Worm (Caenorhabditis elegans): Measurements from ENCODE around the gene AH6.17.

DNA sequence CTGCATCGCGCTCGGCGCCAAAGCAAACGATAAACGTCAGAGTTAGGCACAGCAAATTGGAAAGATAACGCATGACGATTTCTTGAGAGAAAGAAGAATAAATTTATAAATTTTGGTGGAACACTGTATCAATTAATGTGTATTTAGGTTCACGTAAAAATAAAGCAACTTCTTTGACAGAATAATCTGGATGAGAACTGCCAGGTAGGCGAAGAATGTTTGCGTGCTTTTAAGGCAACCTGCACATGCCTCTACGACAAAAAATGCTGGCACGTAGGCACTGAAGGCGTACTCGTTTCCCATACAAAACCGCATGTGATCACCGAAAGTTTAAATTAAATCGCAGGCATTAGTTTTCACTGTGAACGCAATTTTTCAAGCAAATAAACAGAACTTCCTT, 30.2 kb downstream of the AH6.17 start, which contains the start of gene F35H8.1:
- TF ChIP-seq skn-1 (tag; optimal IDR thresholded peaks at IDR 0.05) = no peak
- TF ChIP-seq hlh-4 (tag; optimal IDR thresholded peaks at IDR 0.05) = no peak
- TF ChIP-seq nhr-28 (tag; optimal IDR thresholded peaks at IDR 0.05) = no peak
- no peak for TF ChIP-seq nhr-77 (tag; optimal IDR thresholded peaks at IDR 0.05)
- no peak for TF ChIP-seq pag-3 (tag; optimal IDR thresholded peaks at IDR 0.05; ENCODE audit: borderline replicate concordance, insufficient read depth)
- no peak for TF ChIP-seq ces-1 (GFP tag; optimal IDR thresholded peaks at IDR 0.05)
- TF ChIP-seq xbp-1 (tag; optimal IDR thresholded peaks at IDR 0.05) = no peak
- no peak for TF ChIP-seq efl-3 (GFP tag; optimal IDR thresholded peaks at IDR 0.05)

All from whole organism, L1 larva.